Worm (Caenorhabditis elegans) whole organism, L3 larva: ENCODE results near the gene srj-11.

ENCODE experiments used
- ama-1 ChIP-seq: fragments of 150-350 bp; optimal IDR thresholded peaks from 2 replicates; lab custom pipeline; 2018
- lin-15B ChIP-seq: fragments of 150-350 bp; optimal IDR thresholded peaks from 2 replicates; lab custom pipeline; 2014; ENCODE audit warnings: missing biosample characterization, missing genetic modification characterization
- nhr-11 ChIP-seq: fragments of 150-350 bp; optimal IDR thresholded peaks from 2 replicates; lab custom pipeline; 2014; ENCODE audit warnings: missing biosample characterization, missing genetic modification characterization
- nhr-12 ChIP-seq: fragments of 150-350 bp; optimal IDR thresholded peaks from 2 replicates; lab custom pipeline; 2014; ENCODE audit warnings: missing biosample characterization, missing genetic modification characterization
- nhr-237 ChIP-seq: fragments of 150-350 bp; optimal IDR thresholded peaks from 2 replicates; lab custom pipeline; 2014; ENCODE audit warnings: missing biosample characterization, missing genetic modification characterization

ce11 chrV:3195814-3196213, 45.4 kb upstream of the srj-11 start:
- TF ChIP-seq nhr-237 (tag; lab: Kevin White, UChicago) (no peak), nhr-12 (tag; lab: Kevin White, UChicago) (no peak), lin-15B (tag; lab: Kevin White, UChicago) (no peak), nhr-11 (no peak), ama-1 (lab: Kevin White, UChicago) (no peak)
